Fruit fly (Drosophila melanogaster) whole organism, embryonic: Measurements from ENCODE around the gene CG42852.

Experiments
- Ada2b ChIP-seq: fragments of 200-800 bp; sonication (Bioruptor generic); IDR thresholded peaks from 2 replicates; pipeline ENCODE4 v1.3.6; 2022; ENCODE audit warnings: missing biosample characterization, missing genetic modification characterization
- Atf6 ChIP-seq: fragments of 200-800 bp; sonication (Bioruptor generic); IDR thresholded peaks from 2 replicates; pipeline ENCODE4 v1.3.6; 2022; ENCODE audit warnings: missing biosample characterization, missing genetic modification characterization
- BEAF-32 ChIP-seq: fragments of 200-800 bp; sonication (Bioruptor generic); optimal IDR thresholded peaks from 3 replicates; lab custom pipeline; 2017; ENCODE audit warnings: missing biosample characterization, missing genetic modification characterization, mild to moderate bottlenecking, moderate library complexity, missing genetic modification reagents
- CG12155 ChIP-seq: fragments of 200-800 bp; sonication (Bioruptor generic); optimal IDR thresholded peaks from 3 replicates; lab custom pipeline; 2016; ENCODE audit warnings: missing biosample characterization, missing genetic modification characterization
- CG12236 ChIP-seq: fragments of 200-800 bp; sonication (Bioruptor generic); optimal IDR thresholded peaks from 2 replicates; lab custom pipeline; 2016; ENCODE audit warnings: missing biosample characterization, missing genetic modification characterization
- CG13624 ChIP-seq: fragments of 200-800 bp; sonication (Bioruptor generic); optimal IDR thresholded peaks from 2 replicates; lab custom pipeline; 2016; ENCODE audit warnings: missing biosample characterization, missing genetic modification characterization
- CG14965 ChIP-seq: fragments of 200-800 bp; sonication (Bioruptor generic); optimal IDR thresholded peaks from 2 replicates; lab custom pipeline; 2016; ENCODE audit warnings: missing biosample characterization, missing genetic modification characterization, borderline replicate concordance
- CG16779 ChIP-seq: fragments of 200-800 bp; sonication (Bioruptor generic); IDR thresholded peaks from 2 replicates; pipeline ENCODE4 v1.3.6; 2022; ENCODE audit warnings: missing biosample characterization, missing genetic modification characterization
- CG17385 ChIP-seq: fragments of 200-800 bp; sonication (Bioruptor generic); optimal IDR thresholded peaks from 3 replicates; lab custom pipeline; 2018; ENCODE audit warnings: missing biosample characterization, mild to moderate bottlenecking, missing genetic modification characterization
- CG18262 ChIP-seq: fragments of 200-800 bp; optimal IDR thresholded peaks from 3 replicates; lab custom pipeline; 2019; ENCODE audit warnings: missing biosample characterization, mild to moderate bottlenecking, missing genetic modification characterization, moderate library complexity
- CG2129 ChIP-seq: fragments of 200-800 bp; sonication (Bioruptor generic); IDR thresholded peaks from 2 replicates; pipeline ENCODE4 v1.3.6; 2022; ENCODE audit warnings: missing biosample characterization, missing genetic modification characterization; ENCODE audit not compliant: partially characterized antibody
- CG2875 ChIP-seq: fragments of 200-800 bp; sonication (Bioruptor generic); optimal IDR thresholded peaks from 2 replicates; lab custom pipeline; 2017; ENCODE audit warnings: missing biosample characterization, mild to moderate bottlenecking, missing genetic modification characterization, missing genetic modification reagents
- CG30403 ChIP-seq: fragments of 200-800 bp; sonication (Bioruptor generic); optimal IDR thresholded peaks from 3 replicates; lab custom pipeline; 2016; ENCODE audit warnings: missing biosample characterization, missing genetic modification characterization
- CG31224 ChIP-seq: fragments of 200-800 bp; sonication (Bioruptor generic); IDR thresholded peaks from 2 replicates; pipeline ENCODE4 v1.3.6; 2022; ENCODE audit warnings: missing biosample characterization, missing genetic modification characterization
- CG5180 ChIP-seq: fragments of 200-800 bp; sonication (Bioruptor generic); optimal IDR thresholded peaks from 3 replicates; lab custom pipeline; 2017; ENCODE audit warnings: missing biosample characterization, missing genetic modification characterization, mild to moderate bottlenecking, moderate library complexity, missing genetic modification reagents
- CG5245 ChIP-seq: fragments of 200-800 bp; sonication (Bioruptor generic); optimal IDR thresholded peaks from 3 replicates; lab custom pipeline; 2016; ENCODE audit warnings: missing biosample characterization, missing genetic modification characterization
- CG6254 ChIP-seq: fragments of 200-800 bp; sonication (Bioruptor generic); optimal IDR thresholded peaks from 3 replicates; lab custom pipeline; 2017; ENCODE audit warnings: mild to moderate bottlenecking, missing biosample characterization, missing genetic modification reagents, missing genetic modification characterization
- CG8089 ChIP-seq: fragments of 200-800 bp; sonication (Bioruptor generic); optimal IDR thresholded peaks from 3 replicates; lab custom pipeline; 2016; ENCODE audit warnings: missing biosample characterization, missing genetic modification characterization
- CTCF ChIP-seq: fragments of 200-800 bp; sonication (Bioruptor generic); optimal IDR thresholded peaks from 2 replicates; lab custom pipeline; 2017; ENCODE audit warnings: missing biosample characterization, mild to moderate bottlenecking, missing genetic modification characterization, moderate library complexity
- D19B ChIP-seq: fragments of 200-800 bp; sonication (Bioruptor generic); optimal IDR thresholded peaks from 2 replicates; lab custom pipeline; 2017; ENCODE audit warnings: missing biosample characterization, mild to moderate bottlenecking, missing genetic modification characterization
- Deaf1 ChIP-seq: fragments of 200-800 bp; optimal IDR thresholded peaks from 3 replicates; lab custom pipeline; 2019; ENCODE audit warnings: missing biosample characterization, mild to moderate bottlenecking, missing genetic modification characterization, moderate library complexity
- Dfd ChIP-seq, 2 experiments: fragments of >200 bp; optimal IDR thresholded peaks; 2 replicates each; lab custom pipeline; 2017; ENCODE audit warnings: missing biosample characterization in 2 of 2, missing genetic modification characterization in 2 of 2
- Hmr ChIP-seq: fragments of 200-800 bp; sonication (Bioruptor generic); optimal IDR thresholded peaks from 3 replicates; lab custom pipeline; 2017; ENCODE audit warnings: mild to moderate bottlenecking, missing biosample characterization, missing genetic modification reagents, missing genetic modification characterization
- Hr3 ChIP-seq: fragments of 200-800 bp; sonication (Bioruptor generic); optimal IDR thresholded peaks from 3 replicates; lab custom pipeline; 2016; ENCODE audit warnings: missing biosample characterization, missing genetic modification characterization
- Nf-YA ChIP-seq: fragments of 200-800 bp; sonication (Bioruptor generic); IDR thresholded peaks from 2 replicates; pipeline ENCODE4 v1.3.6; 2022; ENCODE audit warnings: missing biosample characterization, missing genetic modification characterization
- Oaz ChIP-seq: fragments of 200-800 bp; sonication (Bioruptor generic); IDR thresholded peaks from 2 replicates; pipeline ENCODE4 v1.3.6; 2022; ENCODE audit warnings: missing biosample characterization, missing genetic modification characterization
- Sox100B ChIP-seq: fragments of 200-800 bp; sonication (Bioruptor generic); optimal IDR thresholded peaks from 3 replicates; lab custom pipeline; 2018; ENCODE audit warnings: missing biosample characterization, mild to moderate bottlenecking, missing genetic modification characterization
- TFAM ChIP-seq: fragments of 200-800 bp; sonication (Bioruptor generic); optimal IDR thresholded peaks from 2 replicates; lab custom pipeline; 2017; ENCODE audit warnings: missing biosample characterization, missing genetic modification characterization, inconsistent platforms
- Usf ChIP-seq: fragments of 200-800 bp; sonication (Bioruptor generic); optimal IDR thresholded peaks from 2 replicates; lab custom pipeline; 2017; ENCODE audit warnings: missing genotype, missing biosample characterization, missing genetic modification characterization
- Xbp1 ChIP-seq: fragments of 200-800 bp; sonication (Bioruptor generic); optimal IDR thresholded peaks from 3 replicates; lab custom pipeline; 2016; ENCODE audit warnings: missing biosample characterization, mild to moderate bottlenecking, missing genetic modification characterization
- ab ChIP-seq: fragments of 200-800 bp; sonication (Bioruptor generic); optimal IDR thresholded peaks from 2 replicates; lab custom pipeline; 2016; ENCODE audit warnings: missing biosample characterization, missing genetic modification characterization
- ara ChIP-seq: fragments of 200-800 bp; sonication (Bioruptor generic); IDR thresholded peaks from 2 replicates; pipeline ENCODE4 v1.3.6; 2022; ENCODE audit warnings: missing biosample characterization, missing genetic modification characterization
- bbx ChIP-seq: fragments of 200-800 bp; sonication (Bioruptor generic); IDR thresholded peaks from 2 replicates; pipeline ENCODE4 v1.3.6; 2022; ENCODE audit warnings: missing biosample characterization, missing genetic modification characterization; ENCODE audit not compliant: partially characterized antibody
- cad ChIP-seq: fragments of >200 bp; optimal IDR thresholded peaks from 2 replicates; lab custom pipeline; 2017; ENCODE audit warnings: missing biosample characterization, missing genetic modification characterization
- cas ChIP-seq: fragments of 200-800 bp; sonication (Bioruptor generic); IDR thresholded peaks from 2 replicates; pipeline ENCODE4 v1.3.6; 2022; ENCODE audit warnings: missing biosample characterization, missing genetic modification characterization
- dan ChIP-seq: fragments of 200-800 bp; sonication (Bioruptor generic); IDR thresholded peaks from 2 replicates; pipeline ENCODE4 v1.3.6; 2022; ENCODE audit warnings: missing biosample characterization, missing genetic modification characterization
- dysf ChIP-seq: fragments of 200-800 bp; sonication (Bioruptor generic); IDR thresholded peaks from 3 replicates; pipeline ENCODE4 v1.3.6; 2022; ENCODE audit warnings: missing biosample characterization, missing genetic modification characterization
- en ChIP-seq: fragments of 200-800 bp; sonication (Bioruptor generic); optimal IDR thresholded peaks from 2 replicates; lab custom pipeline; 2016; ENCODE audit warnings: missing biosample characterization, missing genetic modification characterization
- esg ChIP-seq: fragments of 200-800 bp; sonication (Bioruptor generic); conservative IDR thresholded peaks from 2 replicates; pipeline ENCODE4 v1.3.6; 2022; ENCODE audit warnings: missing biosample characterization, missing genetic modification characterization
- fru ChIP-seq: fragments of >200 bp; optimal IDR thresholded peaks from 2 replicates; lab custom pipeline; 2017
- h ChIP-seq: fragments of >200 bp; optimal IDR thresholded peaks from 2 replicates; lab custom pipeline; 2017
- hkb ChIP-seq, 2 experiments: fragments of 200-800 bp in 1 of 2; fragments of >200 bp in 1 of 2; sonication (Bioruptor generic) in 1 of 2; IDR thresholded peaks in 1 of 2; optimal IDR thresholded peaks in 1 of 2; 2 replicates each; pipeline versions ENCODE4 v1.3.6 to Lab custom; 2017 to 2022; ENCODE audit warnings: missing biosample characterization in 1 of 2, missing genetic modification characterization in 1 of 2
- ind ChIP-seq: fragments of 200-800 bp; sonication (Bioruptor generic); optimal IDR thresholded peaks from 3 replicates; lab custom pipeline; 2016; ENCODE audit warnings: missing biosample characterization, missing genetic modification characterization
- jumu ChIP-seq: fragments of 200-800 bp; sonication (Bioruptor generic); optimal IDR thresholded peaks from 3 replicates; lab custom pipeline; 2016; ENCODE audit warnings: missing biosample characterization, missing genetic modification characterization
- maf-S ChIP-seq: fragments of 200-800 bp; sonication (Bioruptor generic); optimal IDR thresholded peaks from 2 replicates; lab custom pipeline; 2016; ENCODE audit warnings: missing biosample characterization, missing genetic modification characterization
- p53 ChIP-seq: fragments of 200-800 bp; sonication (Bioruptor generic); optimal IDR thresholded peaks from 2 replicates; lab custom pipeline; 2016; ENCODE audit warnings: missing biosample characterization, missing genetic modification characterization
- pros ChIP-seq: fragments of 200-800 bp; sonication (Bioruptor generic); optimal IDR thresholded peaks from 3 replicates; lab custom pipeline; 2019; ENCODE audit warnings: missing biosample characterization, mild to moderate bottlenecking, missing genetic modification characterization, moderate library complexity
- ranshi ChIP-seq: fragments of 200-800 bp; sonication (Bioruptor generic); IDR thresholded peaks from 2 replicates; pipeline ENCODE4 v1.3.6; 2022; ENCODE audit warnings: missing biosample characterization, missing genetic modification characterization
- ro ChIP-seq: fragments of 200-800 bp; sonication (Bioruptor generic); IDR thresholded peaks from 2 replicates; pipeline ENCODE4 v1.3.6; 2022; ENCODE audit warnings: missing biosample characterization, missing genetic modification characterization
- sd ChIP-seq: fragments of 200-800 bp; sonication (Bioruptor generic); optimal IDR thresholded peaks from 3 replicates; lab custom pipeline; 2018; ENCODE audit warnings: missing biosample characterization, mild to moderate bottlenecking, missing genetic modification characterization, moderate library complexity
- slbo ChIP-seq: fragments of 200-800 bp; sonication (Bioruptor generic); IDR thresholded peaks from 2 replicates; pipeline ENCODE4 v1.3.6; 2022; ENCODE audit warnings: missing biosample characterization, missing genetic modification characterization
- so ChIP-seq: fragments of 200-800 bp; sonication (Bioruptor generic); IDR thresholded peaks from 3 replicates; pipeline ENCODE4 v1.3.6; 2022; ENCODE audit warnings: missing biosample characterization, missing genetic modification characterization
- sug ChIP-seq: fragments of 200-800 bp; optimal IDR thresholded peaks from 2 replicates; lab custom pipeline; 2019; ENCODE audit warnings: missing biosample characterization, mild to moderate bottlenecking, missing genetic modification characterization, moderate library complexity
- vnd ChIP-seq: fragments of 200-800 bp; sonication (Bioruptor generic); IDR thresholded peaks from 3 replicates; pipeline ENCODE4 v1.3.6; 2022; ENCODE audit warnings: missing biosample characterization, missing genetic modification characterization; ENCODE audit not compliant: partially characterized antibody

The CG42852 gene

DNA sequence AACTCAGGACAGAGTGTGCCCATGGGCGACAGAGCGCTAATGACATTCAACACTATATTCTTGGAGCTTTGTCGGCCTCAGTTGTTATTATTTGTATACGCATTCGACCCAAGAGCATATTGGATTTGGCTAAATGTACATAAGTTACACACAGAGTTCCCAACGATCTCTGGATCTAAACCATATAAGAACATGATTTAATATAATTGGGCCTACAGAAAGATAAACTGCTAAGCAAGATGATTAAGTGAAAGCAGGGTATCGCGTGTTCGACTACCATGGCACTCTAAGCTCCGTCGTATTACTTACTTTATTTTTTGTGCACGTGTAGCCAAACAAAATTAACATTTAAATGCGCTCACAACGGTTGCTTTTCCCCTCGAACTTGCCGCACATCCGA lies 5.0 kb downstream of the CG42852 start (continued):
- TF ChIP-seq Deaf1 (tag; lab: Kevin White, UChicago) (no peak), CG18262 (tag; lab: Kevin White, UChicago) (peak; percentile 57), Ada2b (no peak), CG13624 (no peak), CG12155 (GFP tag; lab: Kevin White, UChicago) (no peak), fru (no peak), CG2875 (GFP tag; lab: Kevin White, UChicago) (no peak), CG17385 (GFP tag; lab: Kevin White, UChicago) (peak; percentile 27), ab (GFP tag; lab: Kevin White, UChicago) (no peak), CG5180 (GFP tag; lab: Kevin White, UChicago) (no peak), Usf (GFP tag; lab: Kevin White, UChicago) (no peak), Dfd (GFP tag; optimal IDR thresholded peaks at IDR 0.05; lab: Kevin White, UChicago) (no peak), pros (GFP tag; lab: Kevin White, UChicago) (no peak), bbx (GFP tag; lab: Robert Waterston, UW) (no peak), CG6254 (GFP tag; lab: Kevin White, UChicago) (no peak), CG5245 (no peak), en (GFP tag; lab: Kevin White, UChicago) (no peak), slbo (GFP tag; lab: Robert Waterston, UW) (no peak), CG8089 (GFP tag; lab: Kevin White, UChicago) (no peak), D19B (GFP tag; lab: Kevin White, UChicago) (peak; percentile 60), Oaz (GFP tag; lab: Robert Waterston, UW) (no peak), Atf6 (GFP tag; lab: Robert Waterston, UW) (no peak), sd (tag; lab: Kevin White, UChicago) (no peak), CG31224 (GFP tag; lab: Robert Waterston, UW) (no peak), ara (GFP tag; lab: Robert Waterston, UW) (no peak; the same call in 1 of the 2 replicates), hkb (optimal IDR thresholded peaks at IDR 0.05; lab: Kevin White, UChicago) (no peak), hkb (GFP tag; IDR thresholded peaks at IDR 0.05; lab: Robert Waterston, UW) (no peak), CTCF (GFP tag; lab: Kevin White, UChicago) (no peak), esg (GFP tag; lab: Robert Waterston, UW) (peak; percentile 33; the same call in 1 of the 2 replicates), Hr3 (GFP tag; lab: Kevin White, UChicago) (no peak), so (no peak), Sox100B (GFP tag; lab: Kevin White, UChicago) (no peak), vnd (no peak), BEAF-32 (GFP tag; lab: Kevin White, UChicago) (no peak), ranshi (no peak), Hmr (GFP tag; lab: Kevin White, UChicago) (no peak), TFAM (GFP tag; lab: Kevin White, UChicago) (no peak), h (lab: Kevin White, UChicago) (no peak), p53 (no peak), jumu (GFP tag; lab: Kevin White, UChicago) (peak; percentile 30), Nf-YA (GFP tag; lab: Robert Waterston, UW) (no peak), Xbp1 (GFP tag; lab: Kevin White, UChicago) (peak; percentile 51), CG14965 (GFP tag; lab: Kevin White, UChicago) (no peak), CG2129 (GFP tag; lab: Robert Waterston, UW) (no peak), CG30403 (GFP tag; lab: Kevin White, UChicago) (peak; percentile 37), sug (no peak), ro (no peak), CG12236 (GFP tag; lab: Kevin White, UChicago) (no peak), maf-S (GFP tag; lab: Kevin White, UChicago) (no peak), dan (GFP tag; lab: Robert Waterston, UW) (no peak), cad (GFP tag; lab: Kevin White, UChicago) (no peak), cas (GFP tag; lab: Robert Waterston, UW) (no peak), CG16779 (no peak), dysf (GFP tag; lab: Robert Waterston, UW) (no peak), ind (GFP tag; lab: Kevin White, UChicago) (no peak)
